Worm (Caenorhabditis elegans) whole organism, L2 larva: ENCODE measurements around the gene msp-10.

Experiments used
- R02D3.7 ChIP-seq: fragments of 150-350 bp; optimal IDR thresholded peaks from 2 replicates; lab custom pipeline; 2014; ENCODE audit warnings: missing biosample characterization, missing genetic modification characterization
- dmd-4 ChIP-seq: sonication (generic microtip); optimal IDR thresholded peaks from 2 replicates; lab custom pipeline; 2017; ENCODE audit warnings: missing biosample characterization, missing genetic modification characterization
- unc-39 ChIP-seq: fragments of 150-350 bp; optimal IDR thresholded peaks from 2 replicates; lab custom pipeline; 2014; ENCODE audit warnings: missing biosample characterization, missing genetic modification characterization
- unc-62 ChIP-seq: fragments of 150-350 bp; optimal IDR thresholded peaks from 2 replicates; lab custom pipeline; 2014; ENCODE audit warnings: missing biosample characterization, missing genetic modification reagents, missing genetic modification characterization

DNA sequence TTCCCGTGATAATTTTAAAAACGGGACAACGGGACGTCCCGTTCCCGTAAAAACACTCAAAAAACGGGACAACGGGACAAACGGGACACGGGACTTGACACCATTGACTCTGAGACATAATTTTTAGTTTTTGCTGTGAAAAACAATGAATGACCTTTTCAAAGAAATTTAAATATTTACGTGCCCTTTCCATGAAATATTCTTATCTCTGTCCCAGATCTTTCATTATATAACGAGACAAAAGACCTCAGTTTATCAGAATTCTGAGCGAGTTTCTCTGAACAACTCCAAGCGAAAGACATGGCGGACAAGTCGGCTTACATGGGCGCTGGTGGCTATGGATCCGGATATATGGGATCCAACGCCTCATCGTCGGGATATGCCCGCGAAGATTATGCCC lies 6.3 kb downstream of the msp-10 start, which contains the start of gene nspd-2:
- TF ChIP-seq unc-62 (GFP tag; lab: Kevin White, UChicago) (no peak), R02D3.7 (no peak), dmd-4 (tag; lab: Kevin White, UChicago) (no peak), unc-39 (no peak)
